Worm (Caenorhabditis elegans): ENCODE results near the gene dolk-1.

- no peak for TF ChIP-seq flt-1 (GFP tag; IDR thresholded peaks at IDR 0.05)
- no peak for TF ChIP-seq cog-1 (tag; optimal IDR thresholded peaks at IDR 0.05)
- TF ChIP-seq T22C8.4 (GFP tag; IDR thresholded peaks at IDR 0.05) = no peak
- no peak for TF ChIP-seq ztf-23 (GFP tag; IDR thresholded peaks at IDR 0.05)
- TF ChIP-seq ref-1 (GFP tag; conservative IDR thresholded peaks at IDR 0.05) = no peak
- TF ChIP-seq med-1 (GFP tag; optimal IDR thresholded peaks at IDR 0.05; ENCODE audit: insufficient read depth) = no peak
- no peak for TF ChIP-seq tab-1 (GFP tag; IDR thresholded peaks at IDR 0.05)
Measured at ce11 chrIII:11917090-11917489, 16.3 kb downstream of the dolk-1 start.
